Fruit fly (Drosophila melanogaster) whole organism, embryonic: ENCODE results near the gene Crz.
A peak's percentile ranks its signal among the peaks of the same experiment; 100 is the strongest.

Source experiments
- Adf1 ChIP-seq: fragments of 200-800 bp; sonication (Bioruptor generic); IDR thresholded peaks from 2 replicates; pipeline ENCODE4 v1.3.6; 2022; ENCODE audit warnings: missing biosample characterization, missing genetic modification characterization
- Blimp-1 ChIP-seq: fragments of 200-800 bp; sonication (Bioruptor generic); optimal IDR thresholded peaks from 3 replicates; lab custom pipeline; 2018; ENCODE audit warnings: missing biosample characterization, missing genetic modification characterization, mild to moderate bottlenecking, moderate library complexity, missing genetic modification reagents
- BtbVII ChIP-seq: fragments of 200-800 bp; sonication (Bioruptor generic); optimal IDR thresholded peaks from 3 replicates; lab custom pipeline; 2017; ENCODE audit warnings: missing biosample characterization, mild to moderate bottlenecking, missing genetic modification characterization
- CG10209 ChIP-seq: fragments of 200-800 bp; sonication (Bioruptor generic); optimal IDR thresholded peaks from 3 replicates; lab custom pipeline; 2017; ENCODE audit warnings: missing biosample characterization, mild to moderate bottlenecking, missing genetic modification characterization, missing genetic modification reagents
- CG10462 ChIP-seq: fragments of 200-800 bp; sonication (Bioruptor generic); optimal IDR thresholded peaks from 2 replicates; lab custom pipeline; 2016; ENCODE audit warnings: missing biosample characterization, missing genetic modification characterization
- CG10565 ChIP-seq: fragments of 200-800 bp; sonication (Bioruptor generic); optimal IDR thresholded peaks from 3 replicates; lab custom pipeline; 2016; ENCODE audit warnings: missing biosample characterization, mild to moderate bottlenecking, missing genetic modification characterization
- CG11696 ChIP-seq: fragments of 200-800 bp; sonication (Bioruptor generic); IDR thresholded peaks from 2 replicates; pipeline ENCODE4 v1.3.6; 2022; ENCODE audit warnings: missing biosample characterization, missing genetic modification characterization
- CG11723 ChIP-seq: fragments of 200-800 bp; sonication (Bioruptor generic); optimal IDR thresholded peaks from 2 replicates; lab custom pipeline; 2017; ENCODE audit warnings: missing biosample characterization, mild to moderate bottlenecking, missing genetic modification characterization
- CG12155 ChIP-seq: fragments of 200-800 bp; sonication (Bioruptor generic); optimal IDR thresholded peaks from 3 replicates; lab custom pipeline; 2016; ENCODE audit warnings: missing biosample characterization, missing genetic modification characterization
- CG12391 ChIP-seq: fragments of 200-800 bp; sonication (Bioruptor generic); optimal IDR thresholded peaks from 3 replicates; lab custom pipeline; 2018; ENCODE audit warnings: missing biosample characterization, mild to moderate bottlenecking, missing genetic modification characterization, moderate library complexity
- CG13287 ChIP-seq: fragments of 200-800 bp; sonication (Bioruptor generic); IDR thresholded peaks from 2 replicates; pipeline ENCODE4 v1.3.6; 2022; ENCODE audit warnings: missing biosample characterization, missing genetic modification characterization; ENCODE audit not compliant: partially characterized antibody
- CG17328 ChIP-seq: fragments of 200-800 bp; sonication (Bioruptor generic); IDR thresholded peaks from 2 replicates; pipeline ENCODE4 v1.3.6; 2022; ENCODE audit warnings: missing biosample characterization, missing genetic modification characterization
- CG17359 ChIP-seq: fragments of 200-800 bp; sonication (Bioruptor generic); optimal IDR thresholded peaks from 3 replicates; lab custom pipeline; 2018; ENCODE audit warnings: missing biosample characterization, mild to moderate bottlenecking, missing genetic modification characterization, moderate library complexity
- CG17361 ChIP-seq: fragments of 200-800 bp; sonication (Bioruptor generic); IDR thresholded peaks from 3 replicates; pipeline ENCODE4 v1.3.6; 2022; ENCODE audit warnings: missing biosample characterization, missing genetic modification characterization
- CG18619 ChIP-seq: fragments of 200-800 bp; sonication (Bioruptor generic); optimal IDR thresholded peaks from 3 replicates; lab custom pipeline; 2017; ENCODE audit warnings: missing biosample characterization, mild to moderate bottlenecking, missing genetic modification characterization
- CG2678 ChIP-seq: fragments of 200-800 bp; sonication (Bioruptor generic); optimal IDR thresholded peaks from 3 replicates; lab custom pipeline; 2019; ENCODE audit warnings: missing biosample characterization, mild to moderate bottlenecking, missing genetic modification characterization, moderate library complexity
- CG3065 ChIP-seq: fragments of 200-800 bp; sonication (Bioruptor generic); optimal IDR thresholded peaks from 2 replicates; lab custom pipeline; 2016; ENCODE audit warnings: missing biosample characterization, missing genetic modification characterization
- CG31365 ChIP-seq: fragments of 200-800 bp; sonication (Bioruptor generic); optimal IDR thresholded peaks from 2 replicates; lab custom pipeline; 2018; ENCODE audit warnings: missing biosample characterization, mild to moderate bottlenecking, missing genetic modification characterization
- CG3407 ChIP-seq: fragments of 200-800 bp; sonication (Bioruptor generic); optimal IDR thresholded peaks from 2 replicates; lab custom pipeline; 2018; ENCODE audit warnings: missing biosample characterization, mild to moderate bottlenecking, missing genetic modification characterization
- CG3726 ChIP-seq: fragments of 200-800 bp; sonication (Bioruptor generic); IDR thresholded peaks from 3 replicates; pipeline ENCODE4, ENCODE4 v1.3.6; 2022; ENCODE audit warnings: missing biosample characterization, missing genetic modification characterization
- CG3995 ChIP-seq: fragments of 200-800 bp; sonication (Bioruptor generic); optimal IDR thresholded peaks from 3 replicates; lab custom pipeline; 2016; ENCODE audit warnings: missing biosample characterization, missing genetic modification characterization
- CG43689 ChIP-seq: fragments of 200-800 bp; sonication (Bioruptor generic); IDR thresholded peaks from 2 replicates; pipeline ENCODE4 v1.3.6; 2022; ENCODE audit warnings: missing biosample characterization, missing genetic modification characterization
- CG7357 ChIP-seq: fragments of 200-800 bp; sonication (Bioruptor generic); IDR thresholded peaks from 3 replicates; pipeline ENCODE4 v1.3.6; 2022; ENCODE audit warnings: missing biosample characterization, missing genetic modification characterization
- CG7839 ChIP-seq: fragments of 200-800 bp; sonication (Bioruptor generic); optimal IDR thresholded peaks from 3 replicates; lab custom pipeline; 2018; ENCODE audit warnings: missing biosample characterization, mild to moderate bottlenecking, missing genetic modification characterization, moderate library complexity
- CG8281 ChIP-seq: fragments of 200-800 bp; sonication (Bioruptor generic); optimal IDR thresholded peaks from 2 replicates; lab custom pipeline; 2018; ENCODE audit warnings: missing biosample characterization, mild to moderate bottlenecking, missing genetic modification characterization, moderate library complexity
- CG8290 ChIP-seq, 3 experiments: fragments of 200-800 bp; sonication (Bioruptor generic); optimal IDR thresholded peaks; 2 replicates each; lab custom pipeline; 2016 to 2019; ENCODE audit warnings: missing biosample characterization in 3 of 3, missing genetic modification characterization in 3 of 3, mild to moderate bottlenecking in 2 of 3, moderate library complexity in 1 of 3
- CG8924 ChIP-seq: fragments of 200-800 bp; optimal IDR thresholded peaks from 3 replicates; lab custom pipeline; 2019; ENCODE audit warnings: missing biosample characterization, mild to moderate bottlenecking, missing genetic modification characterization, moderate library complexity
- CG9609 ChIP-seq: fragments of 200-800 bp; sonication (Bioruptor generic); optimal IDR thresholded peaks from 3 replicates; lab custom pipeline; 2016; ENCODE audit warnings: missing biosample characterization, missing genetic modification characterization
- Dip3 ChIP-seq: fragments of 200-800 bp; sonication (Bioruptor generic); optimal IDR thresholded peaks from 3 replicates; lab custom pipeline; 2016; ENCODE audit warnings: missing biosample characterization, missing genetic modification characterization
- Drgx ChIP-seq: fragments of 200-800 bp; sonication (Bioruptor generic); IDR thresholded peaks from 2 replicates; pipeline ENCODE4 v1.3.6; 2022; ENCODE audit warnings: missing biosample characterization, missing genetic modification characterization
- Elba2 ChIP-seq: fragments of 200-800 bp; sonication (Bioruptor generic); optimal IDR thresholded peaks from 3 replicates; lab custom pipeline; 2016; ENCODE audit warnings: missing biosample characterization, missing genetic modification characterization
- Gsc ChIP-seq: fragments of 200-800 bp; sonication (Bioruptor generic); IDR thresholded peaks from 2 replicates; pipeline ENCODE4 v1.3.6; 2022; ENCODE audit warnings: missing biosample characterization, missing genetic modification characterization
- HLH3B ChIP-seq: fragments of 200-800 bp; sonication (Bioruptor generic); IDR thresholded peaks from 2 replicates; pipeline ENCODE4 v1.3.6; 2022; ENCODE audit warnings: missing biosample characterization, missing genetic modification characterization
- Hmr ChIP-seq: fragments of 200-800 bp; sonication (Bioruptor generic); optimal IDR thresholded peaks from 3 replicates; lab custom pipeline; 2017; ENCODE audit warnings: mild to moderate bottlenecking, missing biosample characterization, missing genetic modification reagents, missing genetic modification characterization
- Hr51 ChIP-seq, 2 experiments: fragments of 200-800 bp; sonication (Bioruptor generic); optimal IDR thresholded peaks; 2 replicates in 1 of 2; 3 replicates in 1 of 2; lab custom pipeline; 2016 to 2018; ENCODE audit warnings: missing biosample characterization in 2 of 2, missing genetic modification characterization in 2 of 2, mild to moderate bottlenecking in 1 of 2, moderate library complexity in 1 of 2
- MTF-1 ChIP-seq: fragments of 200-800 bp; sonication (Bioruptor generic); optimal IDR thresholded peaks from 2 replicates; lab custom pipeline; 2018; ENCODE audit warnings: missing biosample characterization, mild to moderate bottlenecking, missing genetic modification characterization, borderline replicate concordance
- Neu2 ChIP-seq: fragments of 200-800 bp; sonication (Bioruptor generic); optimal IDR thresholded peaks from 3 replicates; lab custom pipeline; 2016; ENCODE audit warnings: missing biosample characterization, missing genetic modification characterization, borderline replicate concordance
- Nf-YB ChIP-seq: fragments of 200-800 bp; sonication (Bioruptor generic); optimal IDR thresholded peaks from 3 replicates; lab custom pipeline; 2019; ENCODE audit warnings: missing biosample characterization, mild to moderate bottlenecking, missing genetic modification characterization, moderate library complexity
- TFAM ChIP-seq: fragments of 200-800 bp; sonication (Bioruptor generic); optimal IDR thresholded peaks from 2 replicates; lab custom pipeline; 2017; ENCODE audit warnings: missing biosample characterization, missing genetic modification characterization, inconsistent platforms
- Xbp1 ChIP-seq: fragments of 200-800 bp; sonication (Bioruptor generic); optimal IDR thresholded peaks from 3 replicates; lab custom pipeline; 2016; ENCODE audit warnings: missing biosample characterization, mild to moderate bottlenecking, missing genetic modification characterization
- ase ChIP-seq: fragments of 200-800 bp; sonication (Bioruptor generic); IDR thresholded peaks from 3 replicates; pipeline ENCODE4 v1.3.6; 2022; ENCODE audit warnings: missing biosample characterization, missing genetic modification characterization
- cg ChIP-seq: fragments of 200-800 bp; sonication (Bioruptor generic); optimal IDR thresholded peaks from 3 replicates; lab custom pipeline; 2019; ENCODE audit warnings: missing biosample characterization, mild to moderate bottlenecking, missing genetic modification characterization, moderate library complexity
- dmrt99B ChIP-seq: fragments of 200-800 bp; sonication (Bioruptor generic); optimal IDR thresholded peaks from 2 replicates; lab custom pipeline; 2018; ENCODE audit warnings: missing biosample characterization, mild to moderate bottlenecking, missing genetic modification characterization, moderate library complexity
- ken ChIP-seq: fragments of 200-800 bp; sonication (Bioruptor generic); IDR thresholded peaks from 3 replicates; pipeline ENCODE4 v1.3.6; 2022; ENCODE audit warnings: missing biosample characterization, missing genetic modification characterization
- org-1 ChIP-seq: fragments of 200-800 bp; sonication (Bioruptor generic); optimal IDR thresholded peaks from 2 replicates; lab custom pipeline; 2017; ENCODE audit warnings: missing biosample characterization, missing genetic modification characterization
- psq ChIP-seq: fragments of 200-800 bp; sonication (Bioruptor generic); optimal IDR thresholded peaks from 2 replicates; lab custom pipeline; 2017; ENCODE audit warnings: missing biosample characterization, missing genetic modification characterization
- so ChIP-seq: fragments of 200-800 bp; sonication (Bioruptor generic); IDR thresholded peaks from 3 replicates; pipeline ENCODE4 v1.3.6; 2022; ENCODE audit warnings: missing biosample characterization, missing genetic modification characterization
- trem ChIP-seq: fragments of 200-800 bp; optimal IDR thresholded peaks from 3 replicates; lab custom pipeline; 2019; ENCODE audit warnings: missing biosample characterization, mild to moderate bottlenecking, missing genetic modification characterization, moderate library complexity
- tup ChIP-seq: fragments of 200-800 bp; sonication (Bioruptor generic); optimal IDR thresholded peaks from 2 replicates; lab custom pipeline; 2016; ENCODE audit warnings: missing biosample characterization, mild to moderate bottlenecking, missing genetic modification characterization, moderate library complexity
- unpg ChIP-seq: fragments of 200-800 bp; sonication (Bioruptor generic); optimal IDR thresholded peaks from 3 replicates; lab custom pipeline; 2018; ENCODE audit warnings: missing biosample characterization, mild to moderate bottlenecking, missing genetic modification characterization, moderate library complexity

Gene Crz

dm6 chr3R:14291431-14291830 lies 23.2 kb upstream of the Crz start (continued):
- TF ChIP-seq CG11696 (GFP tag; lab: Robert Waterston, UW) (peak; percentile 51), MTF-1 (GFP tag; lab: Kevin White, UChicago) (no peak), CG13287 (GFP tag; lab: Robert Waterston, UW) (no peak), CG31365 (tag; lab: Kevin White, UChicago) (no peak), CG10209 (GFP tag; lab: Kevin White, UChicago) (peak; percentile 14), Hmr (GFP tag; lab: Kevin White, UChicago) (peak; percentile 2), CG18619 (no peak), psq (no peak), CG10462 (no peak), dmrt99B (tag; lab: Kevin White, UChicago) (peak; percentile 19), CG2678 (peak; percentile 46), CG8290 (GFP tag; optimal IDR thresholded peaks at IDR 0.05; lab: Kevin White, UChicago) (no peak), CG8290 (tag; optimal IDR thresholded peaks at IDR 0.05; lab: Kevin White, UChicago) (no peak), CG12391 (tag; lab: Kevin White, UChicago) (peak; percentile 16), org-1 (GFP tag; lab: Kevin White, UChicago) (no peak), CG17328 (GFP tag; lab: Robert Waterston, UW) (0 out of 2 replicates have a peak, but pooled peaks have one; percentile 11), ken (GFP tag; lab: Robert Waterston, UW) (no peak), CG11723 (GFP tag; lab: Kevin White, UChicago) (no peak), HLH3B (GFP tag; lab: Robert Waterston, UW) (no peak), Adf1 (GFP tag; lab: Robert Waterston, UW) (no peak), CG7839 (tag; lab: Kevin White, UChicago) (peak; percentile 26), CG8924 (tag; lab: Kevin White, UChicago) (peak; percentile 5), Hr51 (GFP tag; optimal IDR thresholded peaks at IDR 0.05; lab: Kevin White, UChicago) (peak in 1 of 2 experiments; percentile 47), Drgx (GFP tag; lab: Robert Waterston, UW) (peak; percentile 81), Xbp1 (peak; percentile 9), CG12155 (GFP tag; lab: Kevin White, UChicago) (no peak), CG3726 (GFP tag; lab: Robert Waterston, UW) (no peak), Gsc (no peak), cg (GFP tag; lab: Kevin White, UChicago) (no peak), TFAM (GFP tag; lab: Kevin White, UChicago) (no peak), CG3407 (GFP tag; lab: Kevin White, UChicago) (no peak), Blimp-1 (GFP tag; lab: Kevin White, UChicago) (peak; percentile 33), trem (tag; lab: Kevin White, UChicago) (no peak), BtbVII (GFP tag; lab: Kevin White, UChicago) (no peak), CG3995 (GFP tag; lab: Kevin White, UChicago) (no peak), so (GFP tag; lab: Robert Waterston, UW) (no peak), Neu2 (GFP tag; lab: Kevin White, UChicago) (no peak), CG8281 (tag; lab: Kevin White, UChicago) (no peak), CG7357 (no peak), tup (GFP tag; lab: Kevin White, UChicago) (no peak), Nf-YB (no peak), unpg (GFP tag; lab: Kevin White, UChicago) (peak; percentile 32), CG17361 (0 out of 3 replicates have a peak, but pooled peaks have one; percentile 33), Elba2 (GFP tag; lab: Kevin White, UChicago) (no peak), Dip3 (GFP tag; lab: Kevin White, UChicago) (no peak), CG10565 (GFP tag; lab: Kevin White, UChicago) (no peak), CG17359 (tag; lab: Kevin White, UChicago) (peak; percentile 27), ase (GFP tag; lab: Robert Waterston, UW) (no peak), CG9609 (GFP tag; lab: Kevin White, UChicago) (no peak), CG43689 (GFP tag; lab: Robert Waterston, UW) (no peak), CG3065 (no peak)
